Comparison of ENCODE assay signal across 2 fruit fly cellular contexts in genomic region chr2L:3883939-3884338, dm6.
TF ChIP-seq lines count a peak whose summit lies in the region.

No protein-coding gene starts in this region.

- no peak for TF ChIP-seq CTCF in whole organism, embryonic (GFP tag; optimal IDR thresholded peaks at IDR 0.05; lab: Kevin White, UChicago)

TF ChIP-seq in whole organism, embryonic, 481 proteins besides CTCF, POLR2A, EP300 and RAD21:
- no peak for TF ChIP-seq cg (GFP tag; optimal IDR thresholded peaks at IDR 0.05; lab: Kevin White, UChicago)
- TF ChIP-seq seq (GFP tag; IDR thresholded peaks at IDR 0.05; lab: Robert Waterston, UW): no peak
- TF ChIP-seq oc (tag; optimal IDR thresholded peaks at IDR 0.05; lab: Kevin White, UChicago): no peak
- no peak for TF ChIP-seq Myb (GFP tag; optimal IDR thresholded peaks at IDR 0.05; lab: Kevin White, UChicago)
- TF ChIP-seq grau (tag; optimal IDR thresholded peaks at IDR 0.05; lab: Kevin White, UChicago): no peak
- TF ChIP-seq pan (optimal IDR thresholded peaks at IDR 0.05; lab: Kevin White, UChicago): no peak
- no peak for TF ChIP-seq pan (GFP tag; optimal IDR thresholded peaks at IDR 0.05 in 1 of 2, IDR thresholded peaks at IDR 0.05 in 1 of 2)
- TF ChIP-seq Ets65A (GFP tag; lab: Kevin White, UChicago): peak; percentile 24
- no peak for TF ChIP-seq Ptx1 (GFP tag; IDR thresholded peaks at IDR 0.05; lab: Robert Waterston, UW)
- no peak for TF ChIP-seq Atf-2 (GFP tag; optimal IDR thresholded peaks at IDR 0.05; lab: Kevin White, UChicago)
- TF ChIP-seq btn (GFP tag; optimal IDR thresholded peaks at IDR 0.05; lab: Kevin White, UChicago): no peak
- no peak for TF ChIP-seq otp (GFP tag; IDR thresholded peaks at IDR 0.05; lab: Robert Waterston, UW)
- TF ChIP-seq CG11093 (GFP tag; IDR thresholded peaks at IDR 0.05; lab: Robert Waterston, UW): no peak
- no peak for TF ChIP-seq CG42726 (GFP tag; IDR thresholded peaks at IDR 0.05; lab: Robert Waterston, UW; ENCODE audit: partially characterized antibody)
- no peak for TF ChIP-seq vfl (GFP tag; optimal IDR thresholded peaks at IDR 0.05; lab: Kevin White, UChicago)
- peak; percentile 60 for TF ChIP-seq Hr39 (optimal IDR thresholded peaks at IDR 0.05; lab: Kevin White, UChicago)
TF ChIP-seq in whole organism, embryonic: peak in this region for 2.

TF ChIP-seq in whole organism, wandering third instar larva, 38 proteins besides CTCF, POLR2A, EP300 and RAD21:
- TF ChIP-seq lola (GFP tag; optimal IDR thresholded peaks at IDR 0.05; lab: Kevin White, UChicago) (no peak), Myc (optimal IDR thresholded peaks at IDR 0.05; lab: Kevin White, UChicago) (no peak), Dfd (GFP tag; optimal IDR thresholded peaks at IDR 0.05; lab: Kevin White, UChicago) (peak; percentile 78)
TF ChIP-seq in whole organism, wandering third instar larva: peak in this region for 1.

Comparison
In these comparisons a context has a peak if more than half of its experiments do, and no peak if none do; other contexts are left out.
1. Of the 10 proteins assayed by ChIP-seq in both whole organism, embryonic and whole organism, wandering third instar larva: peak only in whole organism, embryonic: none; only in whole organism, wandering third instar larva: Dfd; in both: none; in neither: 9.